Fruit fly (Drosophila melanogaster) whole organism, embryonic: ENCODE measurements around the gene RhoBTB.
A peak's percentile ranks its signal among the peaks of the same experiment; 100 is the strongest.

Experiments used
- B-H1 ChIP-seq: fragments of 200-800 bp; sonication (Bioruptor generic); IDR thresholded peaks from 3 replicates; pipeline ENCODE4 v1.3.6; 2022; ENCODE audit warnings: missing biosample characterization, missing genetic modification characterization
- Blimp-1 ChIP-seq: fragments of 200-800 bp; sonication (Bioruptor generic); optimal IDR thresholded peaks from 3 replicates; lab custom pipeline; 2018; ENCODE audit warnings: missing biosample characterization, missing genetic modification characterization, mild to moderate bottlenecking, moderate library complexity, missing genetic modification reagents
- CG10147 ChIP-seq: fragments of 200-800 bp; sonication (Bioruptor generic); optimal IDR thresholded peaks from 2 replicates; lab custom pipeline; 2019; ENCODE audit warnings: missing biosample characterization, mild to moderate bottlenecking, missing genetic modification characterization, moderate library complexity
- CG1024 ChIP-seq: fragments of 200-800 bp; sonication (Bioruptor generic); IDR thresholded peaks from 2 replicates; pipeline ENCODE4 v1.3.6; 2022; ENCODE audit warnings: missing biosample characterization, missing genetic modification characterization
- CG12659 ChIP-seq: fragments of 200-800 bp; sonication (Bioruptor generic); optimal IDR thresholded peaks from 3 replicates; lab custom pipeline; 2017; ENCODE audit warnings: mild to moderate bottlenecking, missing biosample characterization, missing genetic modification reagents, missing genetic modification characterization
- CG13123 ChIP-seq: fragments of 200-800 bp; sonication (Bioruptor generic); optimal IDR thresholded peaks from 2 replicates; lab custom pipeline; 2016; ENCODE audit warnings: missing biosample characterization, missing genetic modification characterization
- CG13624 ChIP-seq: fragments of 200-800 bp; sonication (Bioruptor generic); optimal IDR thresholded peaks from 2 replicates; lab custom pipeline; 2016; ENCODE audit warnings: missing biosample characterization, missing genetic modification characterization
- CG14710 ChIP-seq: fragments of 200-800 bp; sonication (Bioruptor generic); optimal IDR thresholded peaks from 3 replicates; lab custom pipeline; 2019; ENCODE audit warnings: missing biosample characterization, mild to moderate bottlenecking, missing genetic modification characterization, moderate library complexity
- CG17802 ChIP-seq: fragments of 200-800 bp; sonication (Bioruptor generic); optimal IDR thresholded peaks from 2 replicates; lab custom pipeline; 2018; ENCODE audit warnings: missing biosample characterization, mild to moderate bottlenecking, missing genetic modification characterization, moderate library complexity
- CG17829 ChIP-seq: fragments of 200-800 bp; optimal IDR thresholded peaks from 2 replicates; lab custom pipeline; 2019; ENCODE audit warnings: missing biosample characterization, mild to moderate bottlenecking, missing genetic modification characterization, moderate library complexity
- CG2116 ChIP-seq: fragments of 200-800 bp; sonication (Bioruptor generic); optimal IDR thresholded peaks from 3 replicates; lab custom pipeline; 2018; ENCODE audit warnings: missing biosample characterization, mild to moderate bottlenecking, missing genetic modification characterization
- CG2678 ChIP-seq: fragments of 200-800 bp; sonication (Bioruptor generic); optimal IDR thresholded peaks from 3 replicates; lab custom pipeline; 2019; ENCODE audit warnings: missing biosample characterization, mild to moderate bottlenecking, missing genetic modification characterization, moderate library complexity
- CG34224 ChIP-seq: fragments of 200-800 bp; sonication (Bioruptor generic); IDR thresholded peaks from 3 replicates; pipeline ENCODE4 v1.3.6; 2022; ENCODE audit warnings: missing biosample characterization, missing genetic modification characterization; ENCODE audit not compliant: partially characterized antibody
- CG4404 ChIP-seq: fragments of 200-800 bp; sonication (Bioruptor generic); IDR thresholded peaks from 2 replicates; pipeline ENCODE4 v1.3.6; 2022; ENCODE audit warnings: missing biosample characterization, missing genetic modification characterization
- CG6791 ChIP-seq: fragments of 200-800 bp; sonication (Bioruptor generic); IDR thresholded peaks from 3 replicates; pipeline ENCODE4 v1.3.6; 2022; ENCODE audit warnings: missing biosample characterization, missing genetic modification characterization; ENCODE audit not compliant: partially characterized antibody
- CG7987 ChIP-seq: fragments of 200-800 bp; sonication (Bioruptor generic); optimal IDR thresholded peaks from 2 replicates; lab custom pipeline; 2018; ENCODE audit warnings: missing biosample characterization, mild to moderate bottlenecking, missing genetic modification characterization, moderate library complexity
- CG8290 ChIP-seq, 3 experiments: fragments of 200-800 bp; sonication (Bioruptor generic); optimal IDR thresholded peaks; 2 replicates each; lab custom pipeline; 2016 to 2019; ENCODE audit warnings: missing biosample characterization in 3 of 3, missing genetic modification characterization in 3 of 3, mild to moderate bottlenecking in 2 of 3, moderate library complexity in 1 of 3
- CG9817 ChIP-seq: fragments of 200-800 bp; sonication (Bioruptor generic); optimal IDR thresholded peaks from 2 replicates; lab custom pipeline; 2018; ENCODE audit warnings: missing biosample characterization, mild to moderate bottlenecking, missing genetic modification characterization, moderate library complexity
- Dfd ChIP-seq, 2 experiments: fragments of >200 bp; optimal IDR thresholded peaks; 2 replicates each; lab custom pipeline; 2017; ENCODE audit warnings: missing biosample characterization in 2 of 2, missing genetic modification characterization in 2 of 2
- Elba2 ChIP-seq: fragments of 200-800 bp; sonication (Bioruptor generic); optimal IDR thresholded peaks from 3 replicates; lab custom pipeline; 2016; ENCODE audit warnings: missing biosample characterization, missing genetic modification characterization
- Ets97D ChIP-seq: fragments of 200-800 bp; sonication (Bioruptor generic); optimal IDR thresholded peaks from 3 replicates; lab custom pipeline; 2016; ENCODE audit warnings: missing biosample characterization, missing genetic modification characterization
- HLH4C ChIP-seq: fragments of 200-800 bp; sonication (Bioruptor generic); IDR thresholded peaks from 3 replicates; pipeline ENCODE4 v1.3.6; 2022; ENCODE audit warnings: missing biosample characterization, missing genetic modification characterization; ENCODE audit not compliant: partially characterized antibody
- Myb ChIP-seq: fragments of 200-800 bp; sonication (Bioruptor generic); optimal IDR thresholded peaks from 2 replicates; lab custom pipeline; 2016; ENCODE audit warnings: missing biosample characterization, missing genetic modification characterization
- Oaz ChIP-seq: fragments of 200-800 bp; sonication (Bioruptor generic); IDR thresholded peaks from 2 replicates; pipeline ENCODE4 v1.3.6; 2022; ENCODE audit warnings: missing biosample characterization, missing genetic modification characterization
- Opbp ChIP-seq: fragments of 200-800 bp; sonication (Bioruptor generic); IDR thresholded peaks from 3 replicates; pipeline ENCODE4 v1.3.6; 2022; ENCODE audit warnings: missing biosample characterization, missing genetic modification characterization; ENCODE audit not compliant: partially characterized antibody
- Scr ChIP-seq: fragments of 200-800 bp; sonication (Bioruptor generic); IDR thresholded peaks from 2 replicates; pipeline ENCODE4 v1.3.6; 2022; ENCODE audit warnings: missing biosample characterization, missing genetic modification characterization; ENCODE audit not compliant: partially characterized antibody
- Six4 ChIP-seq: fragments of 200-800 bp; sonication (Bioruptor generic); optimal IDR thresholded peaks from 2 replicates; lab custom pipeline; 2016; ENCODE audit warnings: missing biosample characterization, missing genetic modification characterization
- bbx ChIP-seq: fragments of 200-800 bp; sonication (Bioruptor generic); IDR thresholded peaks from 2 replicates; pipeline ENCODE4 v1.3.6; 2022; ENCODE audit warnings: missing biosample characterization, missing genetic modification characterization; ENCODE audit not compliant: partially characterized antibody
- crc ChIP-seq: fragments of 200-800 bp; sonication (Bioruptor generic); optimal IDR thresholded peaks from 2 replicates; lab custom pipeline; 2016; ENCODE audit warnings: missing biosample characterization, missing genetic modification characterization
- crp ChIP-seq, 2 experiments: fragments of 200-800 bp; sonication (Bioruptor generic); optimal IDR thresholded peaks; 2 replicates in 1 of 2; 3 replicates in 1 of 2; lab custom pipeline; 2017; ENCODE audit warnings: missing biosample characterization in 2 of 2, missing genetic modification characterization in 2 of 2, mild to moderate bottlenecking in 1 of 2, moderate library complexity in 1 of 2
- gcm2 ChIP-seq: fragments of 200-800 bp; sonication (Bioruptor generic); optimal IDR thresholded peaks from 2 replicates; lab custom pipeline; 2016; ENCODE audit warnings: missing biosample characterization, missing genetic modification characterization
- gfzf ChIP-seq: fragments of 200-800 bp; sonication (Bioruptor generic); optimal IDR thresholded peaks from 2 replicates; lab custom pipeline; 2016; ENCODE audit warnings: missing biosample characterization, mild to moderate bottlenecking, missing genetic modification characterization, moderate library complexity
- inv ChIP-seq: fragments of 200-800 bp; sonication (Bioruptor generic); IDR thresholded peaks from 2 replicates; pipeline ENCODE4 v1.3.6; 2022; ENCODE audit warnings: missing biosample characterization, missing genetic modification characterization; ENCODE audit not compliant: partially characterized antibody
- nerfin-2 ChIP-seq: fragments of 200-800 bp; sonication (Bioruptor generic); IDR thresholded peaks from 2 replicates; pipeline ENCODE4 v1.3.6; 2022; ENCODE audit warnings: missing biosample characterization, missing genetic modification characterization; ENCODE audit not compliant: partially characterized antibody
- nmo ChIP-seq: fragments of 200-800 bp; sonication (Bioruptor generic); optimal IDR thresholded peaks from 2 replicates; lab custom pipeline; 2018; ENCODE audit warnings: missing biosample characterization, mild to moderate bottlenecking, missing genetic modification characterization, moderate library complexity
- otp ChIP-seq: fragments of 200-800 bp; sonication (Bioruptor generic); IDR thresholded peaks from 3 replicates; pipeline ENCODE4, ENCODE4 v1.3.6; 2022; ENCODE audit warnings: missing biosample characterization, missing genetic modification characterization
- pan ChIP-seq, 4 experiments: fragments of >200 bp in 3 of 4; fragments of 200-800 bp in 1 of 4; sonication (Bioruptor generic) in 1 of 4; optimal IDR thresholded peaks in 3 of 4; IDR thresholded peaks in 1 of 4; 2 replicates each; pipeline versions ENCODE4 v1.3.6 to Lab custom; 2017 to 2022; ENCODE audit warnings: missing biosample characterization in 2 of 4, missing genetic modification characterization in 2 of 4, mixed read lengths in 1 of 4
- pita ChIP-seq: fragments of 200-800 bp; sonication (Bioruptor generic); optimal IDR thresholded peaks from 2 replicates; lab custom pipeline; 2017; ENCODE audit warnings: missing biosample characterization, mild to moderate bottlenecking, missing genetic modification characterization
- salm ChIP-seq: fragments of 200-800 bp; sonication (Bioruptor generic); optimal IDR thresholded peaks from 2 replicates; lab custom pipeline; 2018; ENCODE audit warnings: missing biosample characterization, mild to moderate bottlenecking, missing genetic modification characterization
- shn ChIP-seq: fragments of 200-800 bp; sonication (Bioruptor generic); optimal IDR thresholded peaks from 3 replicates; lab custom pipeline; 2016; ENCODE audit warnings: missing biosample characterization, missing genetic modification characterization
- sim ChIP-seq: fragments of 200-800 bp; sonication (Bioruptor generic); IDR thresholded peaks from 2 replicates; pipeline ENCODE4 v1.3.6; 2022; ENCODE audit warnings: missing biosample characterization, missing genetic modification characterization
- trh ChIP-seq: fragments of 200-800 bp; sonication (Bioruptor generic); optimal IDR thresholded peaks from 2 replicates; lab custom pipeline; 2016; ENCODE audit warnings: missing biosample characterization, missing genetic modification characterization
- wek ChIP-seq: fragments of 200-800 bp; sonication (Bioruptor generic); optimal IDR thresholded peaks from 3 replicates; lab custom pipeline; 2018; ENCODE audit warnings: missing biosample characterization, mild to moderate bottlenecking, missing genetic modification characterization, moderate library complexity
- wor ChIP-seq: fragments of 200-800 bp; sonication (Bioruptor generic); IDR thresholded peaks from 2 replicates; pipeline ENCODE4 v1.3.6; 2022; ENCODE audit warnings: missing biosample characterization, missing genetic modification characterization

Gene RhoBTB

DNA sequence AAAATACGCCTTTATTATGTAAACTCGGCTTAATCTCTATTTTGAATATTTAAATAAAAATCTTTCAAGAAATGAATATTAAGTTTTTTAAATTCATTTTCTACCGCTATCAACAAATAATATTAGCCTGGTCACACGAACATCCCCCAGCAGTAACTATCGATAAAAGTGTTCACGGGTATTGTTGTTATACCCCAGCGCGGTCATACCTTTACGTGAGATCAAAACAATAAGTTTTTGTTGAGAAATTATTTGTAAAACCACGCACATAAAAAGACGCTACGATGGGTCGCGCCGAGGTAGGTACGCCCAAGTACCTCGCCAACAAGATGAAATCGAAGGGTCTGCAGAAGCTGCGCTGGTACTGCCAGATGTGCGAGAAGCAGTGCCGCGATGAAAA, 19.4 kb upstream of the RhoBTB start, which contains the start of gene kin17 (continued):
- TF ChIP-seq CG6791 (GFP tag; lab: Robert Waterston, UW) (peak; percentile 73; the same call in 2 of the 3 replicates), CG14710 (tag; lab: Kevin White, UChicago) (peak; percentile 39), gcm2 (no peak), Dfd (GFP tag; optimal IDR thresholded peaks at IDR 0.05; lab: Kevin White, UChicago) (no peak), CG8290 (GFP tag; optimal IDR thresholded peaks at IDR 0.05; lab: Kevin White, UChicago) (no peak), CG8290 (tag; optimal IDR thresholded peaks at IDR 0.05; lab: Kevin White, UChicago) (no peak), gfzf (GFP tag; lab: Kevin White, UChicago) (peak; percentile 85), trh (GFP tag; lab: Kevin White, UChicago) (no peak), Ets97D (peak; percentile 1), pan (optimal IDR thresholded peaks at IDR 0.05; lab: Kevin White, UChicago) (no peak), pan (GFP tag; optimal IDR thresholded peaks at IDR 0.05 in 1 of 2, IDR thresholded peaks at IDR 0.05 in 1 of 2) (no peak), Scr (GFP tag; lab: Robert Waterston, UW) (peak; percentile 75), Elba2 (peak; percentile 57), CG9817 (no peak), wor (GFP tag; lab: Robert Waterston, UW) (no peak), nmo (GFP tag; lab: Kevin White, UChicago) (peak; percentile 6), CG13123 (GFP tag; lab: Kevin White, UChicago) (no peak), salm (tag; lab: Kevin White, UChicago) (no peak), Oaz (GFP tag; lab: Robert Waterston, UW) (no peak), crp (GFP tag; optimal IDR thresholded peaks at IDR 0.05; lab: Kevin White, UChicago) (peak in 1 of 2 experiments; percentile 60), CG34224 (GFP tag; lab: Robert Waterston, UW) (peak; percentile 68), Opbp (GFP tag; lab: Robert Waterston, UW) (peak; percentile 72), wek (GFP tag; lab: Kevin White, UChicago) (no peak), pita (GFP tag; lab: Kevin White, UChicago) (no peak), HLH4C (0 out of 3 replicates have a peak, but pooled peaks have one; percentile 36), nerfin-2 (GFP tag; lab: Robert Waterston, UW) (0 out of 2 replicates have a peak, but pooled peaks have one; percentile 26), CG7987 (no peak), CG17802 (tag; lab: Kevin White, UChicago) (no peak), crc (GFP tag; lab: Kevin White, UChicago) (no peak), CG10147 (no peak), CG1024 (no peak), CG12659 (peak; percentile 8), CG2678 (tag; lab: Kevin White, UChicago) (no peak), B-H1 (GFP tag; lab: Robert Waterston, UW) (no peak), sim (GFP tag; lab: Robert Waterston, UW) (no peak), bbx (GFP tag; lab: Robert Waterston, UW) (peak; percentile 75), Myb (GFP tag; lab: Kevin White, UChicago) (peak; percentile 52), CG2116 (GFP tag; lab: Kevin White, UChicago) (peak; percentile 2), otp (GFP tag; lab: Robert Waterston, UW) (no peak), CG13624 (GFP tag; lab: Kevin White, UChicago) (no peak), CG4404 (GFP tag; lab: Robert Waterston, UW) (no peak), inv (GFP tag; lab: Robert Waterston, UW) (peak; percentile 39; the same call in 1 of the 2 replicates), shn (no peak), Blimp-1 (no peak), CG17829 (peak; percentile 3), Six4 (no peak)
- TF ChIP-seq, all 482 proteins: peak for 52
